Worm (Caenorhabditis elegans) whole organism, late embryonic: ENCODE data around the gene C55B6.5.

ENCODE experiments used
- ahr-1 ChIP-seq: sonication (generic microtip); optimal IDR thresholded peaks from 2 replicates; lab custom pipeline; 2016; ENCODE audit warnings: missing genetic modification characterization, missing compliant biosample characterization
- ceh-19 ChIP-seq: fragments of 200-800 bp; sonication (Bioruptor generic); optimal IDR thresholded peaks from 2 replicates; lab custom pipeline; 2018; ENCODE audit warnings: mild to moderate bottlenecking, missing genetic modification characterization, missing compliant biosample characterization
- mec-3 ChIP-seq: sonication (generic microtip); optimal IDR thresholded peaks from 2 replicates; lab custom pipeline; 2016; ENCODE audit warnings: borderline replicate concordance, missing genetic modification characterization, missing compliant biosample characterization

ce11 chrX:7233127-7234073 is 28.3 kb upstream of the C55B6.5 start:
- TF ChIP-seq ahr-1 (tag; lab: Kevin White, UChicago) (no peak), mec-3 (no peak), ceh-19 (GFP tag; lab: Kevin White, UChicago) (no peak)
